Fruit fly (Drosophila melanogaster) whole organism, embryonic: Measurements from ENCODE around the gene CG6652.

ENCODE experiments used
- B-H2 ChIP-seq: fragments of 200-800 bp; sonication (Bioruptor generic); optimal IDR thresholded peaks from 2 replicates; lab custom pipeline; 2018; ENCODE audit warnings: missing biosample characterization, mild to moderate bottlenecking, missing genetic modification characterization
- Bgb ChIP-seq: fragments of 200-800 bp; sonication (Bioruptor generic); IDR thresholded peaks from 2 replicates; pipeline ENCODE4 v1.3.6; 2022; ENCODE audit warnings: missing biosample characterization, missing genetic modification characterization; ENCODE audit not compliant: partially characterized antibody
- CG1024 ChIP-seq: fragments of 200-800 bp; sonication (Bioruptor generic); IDR thresholded peaks from 2 replicates; pipeline ENCODE4 v1.3.6; 2022; ENCODE audit warnings: missing biosample characterization, missing genetic modification characterization
- CG10959 ChIP-seq: fragments of 200-800 bp; sonication (Bioruptor generic); IDR thresholded peaks from 2 replicates; pipeline ENCODE4 v1.3.6; 2022; ENCODE audit warnings: missing biosample characterization, missing genetic modification characterization
- CG11504 ChIP-seq: fragments of 200-800 bp; sonication (Bioruptor generic); optimal IDR thresholded peaks from 3 replicates; lab custom pipeline; 2019; ENCODE audit warnings: missing biosample characterization, mild to moderate bottlenecking, missing genetic modification characterization, moderate library complexity
- CG12071 ChIP-seq: fragments of 200-800 bp; sonication (Bioruptor generic); optimal IDR thresholded peaks from 3 replicates; lab custom pipeline; 2018; ENCODE audit warnings: missing biosample characterization, mild to moderate bottlenecking, missing genetic modification characterization
- CG12659 ChIP-seq: fragments of 200-800 bp; sonication (Bioruptor generic); optimal IDR thresholded peaks from 3 replicates; lab custom pipeline; 2017; ENCODE audit warnings: mild to moderate bottlenecking, missing biosample characterization, missing genetic modification reagents, missing genetic modification characterization
- CG12769 ChIP-seq: fragments of 200-800 bp; sonication (Bioruptor generic); optimal IDR thresholded peaks from 2 replicates; lab custom pipeline; 2019; ENCODE audit warnings: missing biosample characterization, mild to moderate bottlenecking, missing genetic modification characterization, moderate library complexity
- CG13894 ChIP-seq: fragments of 200-800 bp; sonication (Bioruptor generic); optimal IDR thresholded peaks from 3 replicates; lab custom pipeline; 2018; ENCODE audit warnings: missing biosample characterization, mild to moderate bottlenecking, missing genetic modification characterization, moderate library complexity
- CG15514 ChIP-seq: fragments of 200-800 bp; sonication (Bioruptor generic); optimal IDR thresholded peaks from 3 replicates; lab custom pipeline; 2017; ENCODE audit warnings: missing biosample characterization, missing genetic modification characterization, mild to moderate bottlenecking, moderate library complexity, missing genetic modification reagents
- CG16813 ChIP-seq: fragments of 200-800 bp; sonication (Bioruptor generic); IDR thresholded peaks from 3 replicates; pipeline ENCODE4 v1.3.6; 2022; ENCODE audit warnings: missing biosample characterization, missing genetic modification characterization; ENCODE audit not compliant: partially characterized antibody
- CG17186 ChIP-seq: fragments of 200-800 bp; sonication (Bioruptor generic); optimal IDR thresholded peaks from 3 replicates; lab custom pipeline; 2017; ENCODE audit warnings: missing biosample characterization, missing genetic modification reagents, missing genetic modification characterization
- CG17912 ChIP-seq: fragments of 200-800 bp; sonication (Bioruptor generic); optimal IDR thresholded peaks from 2 replicates; lab custom pipeline; 2018; ENCODE audit warnings: missing biosample characterization, mild to moderate bottlenecking, missing genetic modification characterization
- CG2712 ChIP-seq: fragments of 200-800 bp; optimal IDR thresholded peaks from 3 replicates; lab custom pipeline; 2019; ENCODE audit warnings: missing biosample characterization, mild to moderate bottlenecking, missing genetic modification characterization, moderate library complexity
- CG42726 ChIP-seq: fragments of 200-800 bp; sonication (Bioruptor generic); IDR thresholded peaks from 2 replicates; pipeline ENCODE4 v1.3.6; 2022; ENCODE audit warnings: missing biosample characterization, missing genetic modification characterization; ENCODE audit not compliant: partially characterized antibody
- CG4360 ChIP-seq: fragments of 200-800 bp; sonication (Bioruptor generic); IDR thresholded peaks from 2 replicates; pipeline ENCODE4 v1.3.6; 2022; ENCODE audit warnings: missing biosample characterization, missing genetic modification characterization
- CG4707 ChIP-seq: fragments of 200-800 bp; sonication (Bioruptor generic); optimal IDR thresholded peaks from 2 replicates; lab custom pipeline; 2018; ENCODE audit warnings: missing biosample characterization, mild to moderate bottlenecking, missing genetic modification characterization, moderate library complexity
- CG6254 ChIP-seq: fragments of 200-800 bp; sonication (Bioruptor generic); optimal IDR thresholded peaks from 3 replicates; lab custom pipeline; 2017; ENCODE audit warnings: mild to moderate bottlenecking, missing biosample characterization, missing genetic modification reagents, missing genetic modification characterization
- CG6791 ChIP-seq: fragments of 200-800 bp; sonication (Bioruptor generic); IDR thresholded peaks from 3 replicates; pipeline ENCODE4 v1.3.6; 2022; ENCODE audit warnings: missing biosample characterization, missing genetic modification characterization; ENCODE audit not compliant: partially characterized antibody
- CG7963 ChIP-seq: fragments of 200-800 bp; sonication (Bioruptor generic); IDR thresholded peaks from 3 replicates; pipeline ENCODE4 v1.3.6; 2022; ENCODE audit warnings: missing biosample characterization, missing genetic modification characterization; ENCODE audit not compliant: partially characterized antibody
- CG8290 ChIP-seq, 3 experiments: fragments of 200-800 bp; sonication (Bioruptor generic); optimal IDR thresholded peaks; 2 replicates each; lab custom pipeline; 2016 to 2019; ENCODE audit warnings: missing biosample characterization in 3 of 3, missing genetic modification characterization in 3 of 3, mild to moderate bottlenecking in 2 of 3, moderate library complexity in 1 of 3
- CG8924 ChIP-seq: fragments of 200-800 bp; optimal IDR thresholded peaks from 3 replicates; lab custom pipeline; 2019; ENCODE audit warnings: missing biosample characterization, mild to moderate bottlenecking, missing genetic modification characterization, moderate library complexity
- CTCF ChIP-seq: fragments of 200-800 bp; sonication (Bioruptor generic); optimal IDR thresholded peaks from 2 replicates; lab custom pipeline; 2017; ENCODE audit warnings: missing biosample characterization, mild to moderate bottlenecking, missing genetic modification characterization, moderate library complexity
- Deaf1 ChIP-seq: fragments of 200-800 bp; optimal IDR thresholded peaks from 3 replicates; lab custom pipeline; 2019; ENCODE audit warnings: missing biosample characterization, mild to moderate bottlenecking, missing genetic modification characterization, moderate library complexity
- Dip3 ChIP-seq: fragments of 200-800 bp; sonication (Bioruptor generic); optimal IDR thresholded peaks from 3 replicates; lab custom pipeline; 2016; ENCODE audit warnings: missing biosample characterization, missing genetic modification characterization
- E2f2 ChIP-seq: fragments of 200-800 bp; sonication (Bioruptor generic); IDR thresholded peaks from 2 replicates; pipeline ENCODE4 v1.3.6; 2022; ENCODE audit warnings: missing biosample characterization, missing genetic modification characterization
- Ets65A ChIP-seq: fragments of 200-800 bp; sonication (Bioruptor generic); peaks from one replicate; lab custom pipeline; 2016; ENCODE audit warnings: missing biosample characterization, missing genetic modification characterization
- H2.0 ChIP-seq: fragments of 200-800 bp; sonication (Bioruptor generic); IDR thresholded peaks from 2 replicates; pipeline ENCODE4 v1.3.6; 2022; ENCODE audit warnings: missing biosample characterization, missing genetic modification characterization
- PHDP ChIP-seq: fragments of 200-800 bp; sonication (Bioruptor generic); optimal IDR thresholded peaks from 3 replicates; lab custom pipeline; 2018; ENCODE audit warnings: missing biosample characterization, mild to moderate bottlenecking, missing genetic modification characterization, moderate library complexity
- Pdp1 ChIP-seq, 2 experiments: fragments of 200-800 bp; sonication (Bioruptor generic); optimal IDR thresholded peaks; 3 replicates each; lab custom pipeline; 2016; ENCODE audit warnings: missing biosample characterization in 2 of 2, missing genetic modification characterization in 2 of 2, mild to moderate bottlenecking in 1 of 2, moderate library complexity in 1 of 2
- Scr ChIP-seq: fragments of 200-800 bp; sonication (Bioruptor generic); IDR thresholded peaks from 2 replicates; pipeline ENCODE4 v1.3.6; 2022; ENCODE audit warnings: missing biosample characterization, missing genetic modification characterization; ENCODE audit not compliant: partially characterized antibody
- Spps ChIP-seq: fragments of 200-800 bp; sonication (Bioruptor generic); optimal IDR thresholded peaks from 2 replicates; lab custom pipeline; 2018; ENCODE audit warnings: missing biosample characterization, mild to moderate bottlenecking, missing genetic modification characterization
- abd-A ChIP-seq: fragments of 200-800 bp; sonication (Bioruptor generic); optimal IDR thresholded peaks from 3 replicates; lab custom pipeline; 2019; ENCODE audit warnings: missing biosample characterization, mild to moderate bottlenecking, missing genetic modification characterization, moderate library complexity
- amos ChIP-seq: fragments of 200-800 bp; sonication (Bioruptor generic); IDR thresholded peaks from 2 replicates; pipeline ENCODE4 v1.3.6; 2022; ENCODE audit warnings: missing biosample characterization, missing genetic modification characterization; ENCODE audit not compliant: partially characterized antibody
- ase ChIP-seq: fragments of 200-800 bp; sonication (Bioruptor generic); IDR thresholded peaks from 3 replicates; pipeline ENCODE4 v1.3.6; 2022; ENCODE audit warnings: missing biosample characterization, missing genetic modification characterization
- ato ChIP-seq: fragments of 200-800 bp; sonication (Bioruptor generic); IDR thresholded peaks from 2 replicates; pipeline ENCODE4 v1.3.6; 2022; ENCODE audit warnings: missing biosample characterization, missing genetic modification characterization; ENCODE audit not compliant: partially characterized antibody
- chinmo ChIP-seq: fragments of 200-800 bp; sonication (Bioruptor generic); IDR thresholded peaks from 4 replicates; pipeline ENCODE4 v1.3.6; 2022; ENCODE audit warnings: missing biosample characterization, missing genetic modification characterization; ENCODE audit not compliant: partially characterized antibody
- gro ChIP-seq: fragments of 200-800 bp; sonication (Bioruptor generic); optimal IDR thresholded peaks from 2 replicates; lab custom pipeline; 2016; ENCODE audit warnings: missing biosample characterization, missing genetic modification characterization
- gsb-n ChIP-seq: fragments of 200-800 bp; sonication (Bioruptor generic); optimal IDR thresholded peaks from 3 replicates; lab custom pipeline; 2018; ENCODE audit warnings: missing biosample characterization, mild to moderate bottlenecking, missing genetic modification characterization
- hb ChIP-seq: fragments of 200-800 bp; sonication (Bioruptor generic); IDR thresholded peaks from 3 replicates; pipeline ENCODE4 v1.3.6; 2022; ENCODE audit warnings: missing biosample characterization, missing genetic modification characterization; ENCODE audit not compliant: partially characterized antibody
- inv ChIP-seq: fragments of 200-800 bp; sonication (Bioruptor generic); IDR thresholded peaks from 2 replicates; pipeline ENCODE4 v1.3.6; 2022; ENCODE audit warnings: missing biosample characterization, missing genetic modification characterization; ENCODE audit not compliant: partially characterized antibody
- luna ChIP-seq: fragments of 200-800 bp; sonication (Bioruptor generic); optimal IDR thresholded peaks from 2 replicates; lab custom pipeline; 2016; ENCODE audit warnings: missing biosample characterization, missing genetic modification characterization
- nerfin-2 ChIP-seq: fragments of 200-800 bp; sonication (Bioruptor generic); IDR thresholded peaks from 2 replicates; pipeline ENCODE4 v1.3.6; 2022; ENCODE audit warnings: missing biosample characterization, missing genetic modification characterization; ENCODE audit not compliant: partially characterized antibody
- org-1 ChIP-seq: fragments of 200-800 bp; sonication (Bioruptor generic); optimal IDR thresholded peaks from 2 replicates; lab custom pipeline; 2017; ENCODE audit warnings: missing biosample characterization, missing genetic modification characterization
- pzg ChIP-seq: fragments of 200-800 bp; sonication (Bioruptor generic); optimal IDR thresholded peaks from 3 replicates; lab custom pipeline; 2018; ENCODE audit warnings: missing biosample characterization, mild to moderate bottlenecking, missing genetic modification characterization, moderate library complexity
- sens ChIP-seq: fragments of 200-800 bp; sonication (Bioruptor generic); peaks from one replicate; lab custom pipeline; 2016; ENCODE audit warnings: missing biosample characterization, missing genetic modification characterization
- sob ChIP-seq: fragments of 200-800 bp; sonication (Bioruptor generic); IDR thresholded peaks from 2 replicates; pipeline ENCODE4 v1.3.6; 2022; ENCODE audit warnings: missing biosample characterization, missing genetic modification characterization
- tap ChIP-seq: fragments of 200-800 bp; optimal IDR thresholded peaks from 3 replicates; lab custom pipeline; 2019; ENCODE audit warnings: missing biosample characterization, mild to moderate bottlenecking, missing genetic modification characterization, moderate library complexity
- vfl ChIP-seq: fragments of 200-800 bp; sonication (Bioruptor generic); optimal IDR thresholded peaks from 2 replicates; lab custom pipeline; 2016; ENCODE audit warnings: missing biosample characterization, missing genetic modification characterization

Gene CG6652

DNA sequence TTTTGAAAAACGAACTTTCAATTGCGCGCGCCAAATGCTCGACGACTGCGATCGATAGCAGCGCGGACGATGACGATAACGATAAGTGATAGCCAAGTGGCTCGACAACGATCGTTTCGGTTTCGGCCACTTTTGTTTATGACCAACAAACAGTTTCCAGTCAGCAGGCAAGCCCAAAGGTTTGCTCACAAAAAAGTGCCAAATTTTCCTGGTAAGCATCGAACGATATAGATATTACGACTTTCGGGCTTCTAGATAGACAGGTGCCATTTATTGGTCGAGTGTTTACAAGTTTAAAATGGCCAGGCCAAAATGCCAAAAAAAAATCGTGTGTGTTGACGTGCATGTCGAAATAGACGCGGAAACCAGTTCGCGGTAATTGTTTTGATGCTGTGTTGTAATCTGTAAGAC is 32.8 kb upstream of the CG6652 start, which contains the start of gene CG7724 (continued):
- TF ChIP-seq CG11504 (tag; lab: Kevin White, UChicago) (peak; percentile 59), CG13894 (tag; lab: Kevin White, UChicago) (peak; percentile 55), vfl (GFP tag; lab: Kevin White, UChicago) (no peak), CG7963 (peak; percentile 91), Ets65A (GFP tag; lab: Kevin White, UChicago) (peak; percentile 79), H2.0 (no peak), CG10959 (GFP tag; lab: Robert Waterston, UW) (no peak), CG8924 (tag; lab: Kevin White, UChicago) (no peak), ato (GFP tag; lab: Robert Waterston, UW) (peak; percentile 87), amos (GFP tag; lab: Robert Waterston, UW) (peak; percentile 73; the same call in 1 of the 2 replicates), CG17186 (peak; percentile 1), pzg (GFP tag; lab: Kevin White, UChicago) (peak; percentile 31), Spps (tag; lab: Kevin White, UChicago) (no peak), CG16813 (GFP tag; lab: Robert Waterston, UW) (peak; percentile 67), chinmo (GFP tag; lab: Robert Waterston, UW) (peak; percentile 71; the same call in 3 of the 4 replicates), CG42726 (peak; percentile 33; the same call in 1 of the 2 replicates), abd-A (tag; lab: Kevin White, UChicago) (peak; percentile 52), nerfin-2 (GFP tag; lab: Robert Waterston, UW) (peak; percentile 92), CG1024 (no peak), sens (GFP tag; lab: Kevin White, UChicago) (peak; percentile 51), CG17912 (GFP tag; lab: Kevin White, UChicago) (no peak), CG12659 (GFP tag; lab: Kevin White, UChicago) (peak; percentile 33), gsb-n (tag; lab: Kevin White, UChicago) (no peak), PHDP (tag; lab: Kevin White, UChicago) (peak; percentile 39), Bgb (GFP tag; lab: Robert Waterston, UW) (peak; percentile 88), luna (GFP tag; lab: Kevin White, UChicago) (no peak), inv (GFP tag; lab: Robert Waterston, UW) (peak; percentile 43), CTCF (GFP tag; lab: Kevin White, UChicago) (peak; percentile 14), org-1 (GFP tag; lab: Kevin White, UChicago) (no peak), tap (tag; lab: Kevin White, UChicago) (no peak), sob (GFP tag; lab: Robert Waterston, UW) (no peak), CG15514 (GFP tag; lab: Kevin White, UChicago) (peak; percentile 42), hb (GFP tag; lab: Robert Waterston, UW) (peak; percentile 81), CG2712 (tag; lab: Kevin White, UChicago) (peak; percentile 15), CG6791 (GFP tag; lab: Robert Waterston, UW) (peak; percentile 92), CG4360 (GFP tag; lab: Robert Waterston, UW) (no peak), CG12769 (peak; percentile 33), CG4707 (GFP tag; lab: Kevin White, UChicago) (no peak), Scr (peak; percentile 73), B-H2 (no peak), Dip3 (GFP tag; lab: Kevin White, UChicago) (no peak), CG6254 (no peak), Deaf1 (tag; lab: Kevin White, UChicago) (peak; percentile 61), E2f2 (peak; percentile 93), CG12071 (GFP tag; lab: Kevin White, UChicago) (peak; percentile 2), CG8290 (GFP tag; optimal IDR thresholded peaks at IDR 0.05; lab: Kevin White, UChicago) (no peak), CG8290 (tag; optimal IDR thresholded peaks at IDR 0.05; lab: Kevin White, UChicago) (peak in 1 of 2 experiments; percentile 27), ase (peak; percentile 16; the same call in 1 of the 3 replicates), Pdp1 (GFP tag; optimal IDR thresholded peaks at IDR 0.05; lab: Kevin White, UChicago) (peak in 1 of 2 experiments; percentile 22), gro (GFP tag; lab: Kevin White, UChicago) (no peak)
